Fruit fly (Drosophila melanogaster): ENCODE measurements around the gene Pgk.
A peak's percentile ranks its signal among the peaks of the same experiment; 100 is the strongest.

DNA sequence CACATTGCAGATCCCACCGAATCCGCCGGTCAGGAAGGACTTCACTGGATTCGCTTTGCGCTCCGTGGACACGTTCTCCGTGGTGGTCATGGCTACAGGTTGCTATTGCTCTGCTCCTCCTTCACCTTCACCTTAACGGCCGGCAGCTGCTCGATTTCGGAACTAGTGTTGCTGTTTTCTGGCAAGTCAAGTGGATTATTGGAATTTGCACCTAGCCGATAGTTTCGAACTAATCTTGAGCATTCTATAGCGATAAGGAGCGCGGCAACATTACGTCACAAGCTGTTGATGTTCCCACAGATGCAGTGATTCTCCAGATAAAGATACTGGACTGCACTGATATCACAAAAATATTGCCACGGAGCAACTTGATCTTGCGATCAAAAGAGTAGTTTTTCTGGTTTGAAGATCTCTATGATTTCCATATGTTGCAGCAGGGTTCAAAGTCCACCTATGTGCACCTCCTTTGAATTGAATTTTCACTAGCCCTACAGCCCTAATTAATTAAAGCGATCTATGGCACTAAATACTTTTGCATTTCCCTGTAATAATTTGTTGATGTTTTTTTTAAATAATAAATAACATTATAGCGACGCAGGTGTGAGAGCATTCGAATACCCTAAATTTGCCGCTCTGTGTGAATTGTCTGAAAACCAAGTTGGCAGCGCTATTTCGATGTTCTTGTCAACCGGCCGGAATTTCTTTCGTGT, 16.8 kb upstream of the Pgk start, which contains the start of the genes colt and HINT1:
- TF ChIP-seq CG15710 (tag; optimal IDR thresholded peaks at IDR 0.05) (peak; percentile 51), Snoo (tag; optimal IDR thresholded peaks at IDR 0.05) (peak; percentile 73), CG32121 (GFP tag; IDR thresholded peaks at IDR 0.05) (peak; percentile 48; the same call in 1 of the 2 replicates), rn (GFP tag; IDR thresholded peaks at IDR 0.05) (no peak), fd96Ca (GFP tag; IDR thresholded peaks at IDR 0.05) (peak; percentile 16; the same call in 1 of the 3 replicates)
